Fruit fly (Drosophila melanogaster) whole organism, prepupa: Measurements from ENCODE around the gene Gr39a.

ENCODE experiments used
- CG6808 ChIP-seq: fragments of 200-800 bp; sonication (Bioruptor generic); optimal IDR thresholded peaks from 3 replicates; lab custom pipeline; 2017; ENCODE audit warnings: missing biosample characterization, missing genetic modification characterization, mild to moderate bottlenecking, moderate library complexity, missing genetic modification reagents
- Hr39 ChIP-seq: fragments of 200-800 bp; sonication (Bioruptor generic); optimal IDR thresholded peaks from 2 replicates; lab custom pipeline; 2016; ENCODE audit warnings: missing biosample characterization, missing genetic modification characterization
- Met ChIP-seq: fragments of 200-800 bp; sonication (Bioruptor generic); optimal IDR thresholded peaks from 3 replicates; lab custom pipeline; 2016; ENCODE audit warnings: missing biosample characterization, missing genetic modification characterization

- TF ChIP-seq Met (GFP tag; lab: Kevin White, UChicago) (no peak), CG6808 (no peak), Hr39 (no peak)
These were observed 33.9 kb downstream of the Gr39a start for dm6 chr2L:21324438-21324890.
